Fruit fly (Drosophila melanogaster) whole organism, embryonic: ENCODE measurements around the gene CG42781.

Experiments used
- Atf-2 ChIP-seq: fragments of 200-800 bp; sonication (Bioruptor generic); optimal IDR thresholded peaks from 2 replicates; lab custom pipeline; 2016; ENCODE audit warnings: missing biosample characterization, missing genetic modification characterization
- BEAF-32 ChIP-seq: fragments of 200-800 bp; sonication (Bioruptor generic); optimal IDR thresholded peaks from 3 replicates; lab custom pipeline; 2017; ENCODE audit warnings: missing biosample characterization, missing genetic modification characterization, mild to moderate bottlenecking, moderate library complexity, missing genetic modification reagents
- CG10366 ChIP-seq: fragments of 200-800 bp; sonication (Bioruptor generic); IDR thresholded peaks from 2 replicates; pipeline ENCODE4 v1.3.6; 2022; ENCODE audit warnings: missing biosample characterization, missing genetic modification characterization
- CG11247 ChIP-seq: fragments of 200-800 bp; sonication (Bioruptor generic); IDR thresholded peaks from 2 replicates; pipeline ENCODE4 v1.3.6; 2022; ENCODE audit warnings: missing biosample characterization, missing genetic modification characterization
- CG11696 ChIP-seq: fragments of 200-800 bp; sonication (Bioruptor generic); IDR thresholded peaks from 2 replicates; pipeline ENCODE4 v1.3.6; 2022; ENCODE audit warnings: missing biosample characterization, missing genetic modification characterization
- CG15479 ChIP-seq: fragments of 200-800 bp; sonication (Bioruptor generic); optimal IDR thresholded peaks from 3 replicates; lab custom pipeline; 2019; ENCODE audit warnings: missing biosample characterization, mild to moderate bottlenecking, missing genetic modification characterization, moderate library complexity
- CG16779 ChIP-seq: fragments of 200-800 bp; sonication (Bioruptor generic); IDR thresholded peaks from 2 replicates; pipeline ENCODE4 v1.3.6; 2022; ENCODE audit warnings: missing biosample characterization, missing genetic modification characterization
- CG16813 ChIP-seq: fragments of 200-800 bp; sonication (Bioruptor generic); IDR thresholded peaks from 3 replicates; pipeline ENCODE4 v1.3.6; 2022; ENCODE audit warnings: missing biosample characterization, missing genetic modification characterization; ENCODE audit not compliant: partially characterized antibody
- CG18619 ChIP-seq: fragments of 200-800 bp; sonication (Bioruptor generic); optimal IDR thresholded peaks from 3 replicates; lab custom pipeline; 2017; ENCODE audit warnings: missing biosample characterization, mild to moderate bottlenecking, missing genetic modification characterization
- CG18764 ChIP-seq: fragments of 200-800 bp; sonication (Bioruptor generic); optimal IDR thresholded peaks from 3 replicates; lab custom pipeline; 2016; ENCODE audit warnings: missing biosample characterization, missing genetic modification characterization
- CG31388 ChIP-seq: fragments of 200-800 bp; sonication (Bioruptor generic); optimal IDR thresholded peaks from 2 replicates; lab custom pipeline; 2016; ENCODE audit warnings: missing biosample characterization, missing genetic modification characterization
- CG32772 ChIP-seq: fragments of 200-800 bp; sonication (Bioruptor generic); IDR thresholded peaks from 2 replicates; pipeline ENCODE4 v1.3.6; 2022; ENCODE audit warnings: missing biosample characterization, missing genetic modification characterization
- CG33213 ChIP-seq: fragments of 200-800 bp; sonication (Bioruptor generic); optimal IDR thresholded peaks from 3 replicates; lab custom pipeline; 2016; ENCODE audit warnings: missing biosample characterization, missing genetic modification characterization
- CG4617 ChIP-seq: fragments of 200-800 bp; sonication (Bioruptor generic); optimal IDR thresholded peaks from 3 replicates; lab custom pipeline; 2016; ENCODE audit warnings: missing biosample characterization, missing genetic modification characterization, borderline replicate concordance
- CG6689 ChIP-seq: fragments of 200-800 bp; sonication (Bioruptor generic); IDR thresholded peaks from 2 replicates; pipeline ENCODE4 v1.3.6; 2022; ENCODE audit warnings: missing biosample characterization, missing genetic modification characterization
- CG7987 ChIP-seq: fragments of 200-800 bp; sonication (Bioruptor generic); optimal IDR thresholded peaks from 2 replicates; lab custom pipeline; 2018; ENCODE audit warnings: missing biosample characterization, mild to moderate bottlenecking, missing genetic modification characterization, moderate library complexity
- CG8359 ChIP-seq: fragments of 200-800 bp; sonication (Bioruptor generic); optimal IDR thresholded peaks from 2 replicates; lab custom pipeline; 2017; ENCODE audit warnings: missing biosample characterization, mild to moderate bottlenecking, missing genetic modification characterization, borderline replicate concordance
- CG8388 ChIP-seq: fragments of 200-800 bp; sonication (Bioruptor generic); optimal IDR thresholded peaks from 2 replicates; lab custom pipeline; 2019; ENCODE audit warnings: missing biosample characterization, mild to moderate bottlenecking, missing genetic modification characterization, moderate library complexity
- CG9932 ChIP-seq: fragments of 200-800 bp; sonication (Bioruptor generic); IDR thresholded peaks from 2 replicates; pipeline ENCODE4 v1.3.6; 2022; ENCODE audit warnings: missing biosample characterization, missing genetic modification characterization
- Deaf1 ChIP-seq: fragments of 200-800 bp; optimal IDR thresholded peaks from 3 replicates; lab custom pipeline; 2019; ENCODE audit warnings: missing biosample characterization, mild to moderate bottlenecking, missing genetic modification characterization, moderate library complexity
- Dfd ChIP-seq, 2 experiments: fragments of >200 bp; optimal IDR thresholded peaks; 2 replicates each; lab custom pipeline; 2017; ENCODE audit warnings: missing biosample characterization in 2 of 2, missing genetic modification characterization in 2 of 2
- Doc3 ChIP-seq: fragments of 200-800 bp; sonication (Bioruptor generic); IDR thresholded peaks from 3 replicates; pipeline ENCODE4 v1.3.6; 2022; ENCODE audit warnings: missing biosample characterization, missing genetic modification characterization; ENCODE audit not compliant: partially characterized antibody
- Fer1 ChIP-seq: fragments of 200-800 bp; sonication (Bioruptor generic); optimal IDR thresholded peaks from 2 replicates; lab custom pipeline; 2017; ENCODE audit warnings: missing biosample characterization, mild to moderate bottlenecking, missing genetic modification characterization
- HLH54F ChIP-seq: fragments of 200-800 bp; sonication (Bioruptor generic); optimal IDR thresholded peaks from 3 replicates; lab custom pipeline; 2016; ENCODE audit warnings: missing biosample characterization, missing genetic modification characterization
- Hr3 ChIP-seq: fragments of 200-800 bp; sonication (Bioruptor generic); optimal IDR thresholded peaks from 3 replicates; lab custom pipeline; 2016; ENCODE audit warnings: missing biosample characterization, missing genetic modification characterization
- Hr78 ChIP-seq, 2 experiments: fragments of 200-800 bp in 1 of 2; fragments of >200 bp in 1 of 2; sonication (Bioruptor generic) in 1 of 2; optimal IDR thresholded peaks; 2 replicates each; lab custom pipeline; 2017 to 2019; ENCODE audit warnings: missing biosample characterization in 2 of 2, missing genetic modification characterization in 2 of 2, mild to moderate bottlenecking in 1 of 2, moderate library complexity in 1 of 2
- Jarid2 ChIP-seq: fragments of 200-800 bp; sonication (Bioruptor generic); optimal IDR thresholded peaks from 3 replicates; lab custom pipeline; 2017; ENCODE audit warnings: mild to moderate bottlenecking, missing biosample characterization, missing genetic modification reagents, missing genetic modification characterization
- NK7.1 ChIP-seq: fragments of 200-800 bp; sonication (Bioruptor generic); optimal IDR thresholded peaks from 3 replicates; lab custom pipeline; 2016; ENCODE audit warnings: missing biosample characterization, missing genetic modification characterization
- PHDP ChIP-seq: fragments of 200-800 bp; sonication (Bioruptor generic); optimal IDR thresholded peaks from 3 replicates; lab custom pipeline; 2018; ENCODE audit warnings: missing biosample characterization, mild to moderate bottlenecking, missing genetic modification characterization, moderate library complexity
- Ptx1 ChIP-seq: fragments of 200-800 bp; sonication (Bioruptor generic); IDR thresholded peaks from 2 replicates; pipeline ENCODE4 v1.3.6; 2022; ENCODE audit warnings: missing biosample characterization, missing genetic modification characterization
- Ravus ChIP-seq: fragments of 200-800 bp; sonication (Bioruptor generic); IDR thresholded peaks from 2 replicates; pipeline ENCODE4 v1.3.6; 2022; ENCODE audit warnings: missing biosample characterization, missing genetic modification characterization
- Spps ChIP-seq: fragments of 200-800 bp; sonication (Bioruptor generic); optimal IDR thresholded peaks from 2 replicates; lab custom pipeline; 2018; ENCODE audit warnings: missing biosample characterization, mild to moderate bottlenecking, missing genetic modification characterization
- ash1 ChIP-seq: fragments of 200-800 bp; sonication (Bioruptor generic); optimal IDR thresholded peaks from 2 replicates; lab custom pipeline; 2018; ENCODE audit warnings: missing biosample characterization, mild to moderate bottlenecking, missing genetic modification characterization
- az2 ChIP-seq: fragments of 200-800 bp; sonication (Bioruptor generic); optimal IDR thresholded peaks from 3 replicates; lab custom pipeline; 2016; ENCODE audit warnings: missing biosample characterization, missing genetic modification characterization
- btn ChIP-seq: fragments of 200-800 bp; sonication (Bioruptor generic); optimal IDR thresholded peaks from 2 replicates; lab custom pipeline; 2016; ENCODE audit warnings: missing biosample characterization, missing genetic modification characterization
- cato ChIP-seq: fragments of 200-800 bp; sonication (Bioruptor generic); optimal IDR thresholded peaks from 2 replicates; lab custom pipeline; 2016; ENCODE audit warnings: missing biosample characterization, missing genetic modification characterization, borderline replicate concordance
- crol ChIP-seq: fragments of 200-800 bp; sonication (Bioruptor generic); IDR thresholded peaks from 2 replicates; pipeline ENCODE4 v1.3.6; 2022; ENCODE audit warnings: missing biosample characterization, missing genetic modification characterization
- en ChIP-seq: fragments of 200-800 bp; sonication (Bioruptor generic); optimal IDR thresholded peaks from 2 replicates; lab custom pipeline; 2016; ENCODE audit warnings: missing biosample characterization, missing genetic modification characterization
- ewg ChIP-seq: fragments of 200-800 bp; sonication (Bioruptor generic); optimal IDR thresholded peaks from 3 replicates; lab custom pipeline; 2017; ENCODE audit warnings: mild to moderate bottlenecking, missing biosample characterization, missing genetic modification reagents, missing genetic modification characterization
- fd3F ChIP-seq: fragments of 200-800 bp; sonication (Bioruptor generic); optimal IDR thresholded peaks from 2 replicates; lab custom pipeline; 2018; ENCODE audit warnings: missing biosample characterization, mild to moderate bottlenecking, missing genetic modification characterization, moderate library complexity
- her ChIP-seq: fragments of 200-800 bp; sonication (Bioruptor generic); optimal IDR thresholded peaks from 2 replicates; lab custom pipeline; 2016; ENCODE audit warnings: missing biosample characterization, missing genetic modification characterization
- knrl ChIP-seq: fragments of 200-800 bp; sonication (Bioruptor generic); IDR thresholded peaks from 3 replicates; pipeline ENCODE4 v1.3.6; 2022; ENCODE audit warnings: missing biosample characterization, missing genetic modification characterization; ENCODE audit not compliant: partially characterized antibody
- maf-S ChIP-seq: fragments of 200-800 bp; sonication (Bioruptor generic); optimal IDR thresholded peaks from 2 replicates; lab custom pipeline; 2016; ENCODE audit warnings: missing biosample characterization, missing genetic modification characterization
- pb ChIP-seq: fragments of 200-800 bp; sonication (Bioruptor generic); optimal IDR thresholded peaks from 3 replicates; lab custom pipeline; 2016; ENCODE audit warnings: missing biosample characterization, missing genetic modification characterization
- pfk ChIP-seq: fragments of 200-800 bp; sonication (Bioruptor generic); optimal IDR thresholded peaks from 2 replicates; lab custom pipeline; 2018; ENCODE audit warnings: missing biosample characterization, mild to moderate bottlenecking, missing genetic modification characterization, moderate library complexity
- phol ChIP-seq: fragments of 200-800 bp; sonication (Bioruptor generic); optimal IDR thresholded peaks from 3 replicates; lab custom pipeline; 2018; ENCODE audit warnings: missing biosample characterization, mild to moderate bottlenecking, missing genetic modification characterization, moderate library complexity
- ranshi ChIP-seq: fragments of 200-800 bp; sonication (Bioruptor generic); IDR thresholded peaks from 2 replicates; pipeline ENCODE4 v1.3.6; 2022; ENCODE audit warnings: missing biosample characterization, missing genetic modification characterization
- scrt ChIP-seq: fragments of 200-800 bp; sonication (Bioruptor generic); optimal IDR thresholded peaks from 2 replicates; lab custom pipeline; 2018; ENCODE audit warnings: missing biosample characterization, mild to moderate bottlenecking, missing genetic modification characterization, moderate library complexity
- slp2 ChIP-seq: fragments of 200-800 bp; sonication (Bioruptor generic); optimal IDR thresholded peaks from 2 replicates; lab custom pipeline; 2016; ENCODE audit warnings: missing biosample characterization, missing genetic modification characterization
- tgo ChIP-seq: fragments of 200-800 bp; sonication (Bioruptor generic); IDR thresholded peaks from 3 replicates; pipeline ENCODE4 v1.3.6; 2022; ENCODE audit warnings: missing biosample characterization, missing genetic modification characterization
- tx ChIP-seq: fragments of 200-800 bp; sonication (Bioruptor generic); optimal IDR thresholded peaks from 2 replicates; lab custom pipeline; 2016; ENCODE audit warnings: missing biosample characterization, missing genetic modification characterization

CG42781 gene

dm6 chrX:7333298-7333743 lies 49.5 kb downstream of the CG42781 start (continued):
- TF ChIP-seq HLH54F (GFP tag; lab: Kevin White, UChicago) = no peak
- TF ChIP-seq CG8359 (GFP tag; lab: Kevin White, UChicago) = no peak
- TF ChIP-seq fd3F = no peak
- TF ChIP-seq Hr3 (GFP tag; lab: Kevin White, UChicago) = no peak
- peak; percentile 16 for TF ChIP-seq pfk (GFP tag; lab: Kevin White, UChicago)
- peak; percentile 9 for TF ChIP-seq pb (GFP tag; lab: Kevin White, UChicago)
- no peak for TF ChIP-seq CG18619 (GFP tag; lab: Kevin White, UChicago)
- TF ChIP-seq CG7987 (GFP tag; lab: Kevin White, UChicago) = peak; percentile 74
- TF ChIP-seq tx (GFP tag; lab: Kevin White, UChicago) = no peak
- TF ChIP-seq CG8388 (GFP tag; lab: Kevin White, UChicago) = no peak
- peak; percentile 21 for TF ChIP-seq Fer1 (GFP tag; lab: Kevin White, UChicago)
- no peak for TF ChIP-seq CG11247 (GFP tag; lab: Robert Waterston, UW)
- no peak for TF ChIP-seq Atf-2
- no peak for TF ChIP-seq cato (GFP tag; lab: Kevin White, UChicago)
- TF ChIP-seq NK7.1 (GFP tag; lab: Kevin White, UChicago) = no peak
- TF ChIP-seq CG11696 (GFP tag; lab: Robert Waterston, UW) = peak; percentile 64
- TF ChIP-seq Dfd (GFP tag; optimal IDR thresholded peaks at IDR 0.05; lab: Kevin White, UChicago) = no peak
- TF ChIP-seq CG32772 (GFP tag; lab: Robert Waterston, UW) = no peak
- TF ChIP-seq btn (GFP tag; lab: Kevin White, UChicago) = no peak
- TF ChIP-seq Doc3 (GFP tag; lab: Robert Waterston, UW) = no peak
- no peak for TF ChIP-seq CG31388 (GFP tag; lab: Kevin White, UChicago)
- peak; percentile 37 for TF ChIP-seq CG33213 (GFP tag; lab: Kevin White, UChicago)
- TF ChIP-seq CG16813 (GFP tag; lab: Robert Waterston, UW) = no peak
- no peak for TF ChIP-seq en
- TF ChIP-seq crol (GFP tag; lab: Robert Waterston, UW) = no peak
- no peak for TF ChIP-seq her (GFP tag; lab: Kevin White, UChicago)
- TF ChIP-seq tgo (GFP tag; lab: Robert Waterston, UW) = no peak
- TF ChIP-seq Deaf1 (tag; lab: Kevin White, UChicago) = no peak
- no peak for TF ChIP-seq scrt (GFP tag; lab: Kevin White, UChicago)
- no peak for TF ChIP-seq CG9932 (GFP tag; lab: Robert Waterston, UW)
- no peak for TF ChIP-seq Hr78 (GFP tag; optimal IDR thresholded peaks at IDR 0.05; lab: Kevin White, UChicago)
- no peak for TF ChIP-seq CG4617
- TF ChIP-seq maf-S (GFP tag; lab: Kevin White, UChicago) = peak; percentile 31
- TF ChIP-seq Ravus (GFP tag; lab: Robert Waterston, UW) = no peak
- TF ChIP-seq phol (tag; lab: Kevin White, UChicago) = peak; percentile 17
- no peak for TF ChIP-seq CG18764 (GFP tag; lab: Kevin White, UChicago)
- peak; percentile 6 for TF ChIP-seq Jarid2 (GFP tag; lab: Kevin White, UChicago)
- no peak for TF ChIP-seq ewg (GFP tag; lab: Kevin White, UChicago)
- no peak for TF ChIP-seq CG16779 (GFP tag; lab: Robert Waterston, UW)
- TF ChIP-seq Spps = no peak
- TF ChIP-seq CG6689 (GFP tag; lab: Robert Waterston, UW) = no peak
- no peak for TF ChIP-seq knrl
- TF ChIP-seq Ptx1 = no peak
- TF ChIP-seq slp2 (GFP tag; lab: Kevin White, UChicago) = no peak
- no peak for TF ChIP-seq ash1
- no peak for TF ChIP-seq ranshi (GFP tag; lab: Robert Waterston, UW)
- no peak for TF ChIP-seq az2 (GFP tag; lab: Kevin White, UChicago)
- TF ChIP-seq CG10366 = no peak
- no peak for TF ChIP-seq BEAF-32 (GFP tag; lab: Kevin White, UChicago)
- TF ChIP-seq CG15479 (GFP tag; lab: Kevin White, UChicago) = peak; percentile 4
- TF ChIP-seq PHDP (tag; lab: Kevin White, UChicago) = no peak
